Worm (Caenorhabditis elegans) whole organism, late embryonic: ENCODE measurements around the gene Y49F6C.6.

Source experiments
- lin-11 ChIP-seq: fragments of 200-800 bp; sonication (Bioruptor generic); optimal IDR thresholded peaks from 2 replicates; lab custom pipeline; 2018; ENCODE audit warnings: mild to moderate bottlenecking, missing genetic modification characterization, missing compliant biosample characterization
- rnt-1 ChIP-seq: sonication (generic microtip); optimal IDR thresholded peaks from 2 replicates; lab custom pipeline; 2016; ENCODE audit warnings: missing genetic modification characterization, missing compliant biosample characterization

DNA sequence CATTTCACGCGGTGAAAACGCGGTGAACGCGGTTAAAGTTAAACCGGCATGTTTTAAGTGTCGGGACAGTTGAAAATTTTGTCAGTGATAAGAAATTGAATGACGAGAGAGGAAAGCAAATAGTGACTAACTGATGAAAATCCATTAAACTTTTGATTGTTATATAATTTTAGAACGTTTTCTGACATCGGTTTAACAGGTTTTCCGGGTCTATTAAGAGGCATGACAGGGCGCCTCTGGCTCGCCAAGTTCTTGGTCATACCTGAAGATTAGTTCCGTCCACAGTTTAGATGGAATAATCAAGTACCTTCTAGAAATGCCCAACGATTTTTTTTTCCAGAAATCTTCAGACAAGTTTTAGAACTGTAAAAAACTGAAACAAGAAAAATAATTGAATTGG is 43.8 kb downstream of the Y49F6C.6 start, which contains the start of gene Y46D2A.2:
- TF ChIP-seq lin-11 (tag; lab: Kevin White, UChicago) (no peak), rnt-1 (tag; lab: Kevin White, UChicago) (no peak)
